Fruit fly (Drosophila melanogaster): ENCODE measurements around the gene CG4928.

The CG4928 gene

DNA sequence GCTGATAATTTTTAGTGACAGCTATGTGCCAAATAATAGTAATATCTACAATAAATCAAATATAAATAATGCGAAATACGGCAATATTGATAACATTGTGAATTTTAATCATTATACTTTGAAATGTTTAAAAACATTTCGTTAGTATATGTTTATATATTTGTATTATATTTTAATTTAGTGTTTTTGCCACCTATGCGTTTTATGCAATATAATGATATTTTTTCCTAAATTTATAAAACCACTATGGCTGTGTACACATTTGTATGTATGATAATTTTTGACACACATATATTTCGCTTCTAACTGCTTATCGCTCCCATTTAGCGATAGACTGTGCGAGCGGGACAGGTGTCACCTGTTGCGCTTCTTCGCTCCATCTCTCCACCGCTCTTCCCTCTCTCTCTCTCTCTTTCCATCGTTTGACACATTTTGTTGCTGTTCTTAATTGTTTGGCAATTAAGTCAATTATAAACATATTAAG, 31.1 kb downstream of the CG4928 start (continued):
- TF ChIP-seq CG16813 (GFP tag; IDR thresholded peaks at IDR 0.05; ENCODE audit: partially characterized antibody) (no peak), nerfin-1 (tag; optimal IDR thresholded peaks at IDR 0.05) (no peak), fd96Cb (tag; optimal IDR thresholded peaks at IDR 0.05) (peak; percentile 60), kah (GFP tag; optimal IDR thresholded peaks at IDR 0.05) (peak; percentile 80), Abd-B (GFP tag; optimal IDR thresholded peaks at IDR 0.05) (peak; percentile 47), NC2β (GFP tag; optimal IDR thresholded peaks at IDR 0.05) (no peak), dpn (GFP tag; optimal IDR thresholded peaks at IDR 0.05) (peak in 1 of 2 experiments; percentile 46), Spps (tag; optimal IDR thresholded peaks at IDR 0.05) (no peak), D19B (GFP tag; optimal IDR thresholded peaks at IDR 0.05) (peak; percentile 26), CG10431 (GFP tag; optimal IDR thresholded peaks at IDR 0.05) (no peak), hb (GFP tag; IDR thresholded peaks at IDR 0.05; ENCODE audit: partially characterized antibody) (no peak), CG13123 (GFP tag; optimal IDR thresholded peaks at IDR 0.05) (no peak), bbx (GFP tag; IDR thresholded peaks at IDR 0.05; ENCODE audit: partially characterized antibody) (no peak), psq (GFP tag; optimal IDR thresholded peaks at IDR 0.05) (no peak), CG12659 (GFP tag; optimal IDR thresholded peaks at IDR 0.05) (peak; percentile 71), da (GFP tag; optimal IDR thresholded peaks at IDR 0.05) (no peak), Hsf (GFP tag; optimal IDR thresholded peaks at IDR 0.05) (no peak), pb (GFP tag; optimal IDR thresholded peaks at IDR 0.05) (no peak), gro (GFP tag; optimal IDR thresholded peaks at IDR 0.05) (no peak), Nf-YA (GFP tag; IDR thresholded peaks at IDR 0.05) (no peak), Vsx1 (GFP tag; optimal IDR thresholded peaks at IDR 0.05) (peak; percentile 16), slou (GFP tag; optimal IDR thresholded peaks at IDR 0.05) (no peak), CG8089 (GFP tag; optimal IDR thresholded peaks at IDR 0.05) (no peak), repo (GFP tag; optimal IDR thresholded peaks at IDR 0.05) (no peak), CG7556 (GFP tag; optimal IDR thresholded peaks at IDR 0.05) (peak; percentile 78), tx (GFP tag; optimal IDR thresholded peaks at IDR 0.05) (no peak), Poxn (GFP tag; IDR thresholded peaks at IDR 0.05) (no peak), CG10366 (GFP tag; IDR thresholded peaks at IDR 0.05) (no peak; the same call in 1 of the 2 replicates), dimm (GFP tag; IDR thresholded peaks at IDR 0.05) (no peak), HLH3B (GFP tag; IDR thresholded peaks at IDR 0.05) (0 out of 2 replicates have a peak, but pooled peaks have one; percentile 24), CG17802 (tag; optimal IDR thresholded peaks at IDR 0.05) (no peak), pzg (GFP tag; optimal IDR thresholded peaks at IDR 0.05) (no peak), wor (GFP tag; IDR thresholded peaks at IDR 0.05) (no peak), NK7.1 (GFP tag; optimal IDR thresholded peaks at IDR 0.05) (no peak), esg (GFP tag; conservative IDR thresholded peaks at IDR 0.05) (peak; percentile 41; the same call in 1 of the 2 replicates), az2 (GFP tag; optimal IDR thresholded peaks at IDR 0.05) (peak; percentile 19), gsb (GFP tag; IDR thresholded peaks at IDR 0.05) (peak; percentile 47; the same call in 1 of the 2 replicates), CG10565 (GFP tag; optimal IDR thresholded peaks at IDR 0.05) (no peak), schlank (tag; optimal IDR thresholded peaks at IDR 0.05) (no peak), CG10979 (tag; optimal IDR thresholded peaks at IDR 0.05) (peak; percentile 30), Opbp (GFP tag; IDR thresholded peaks at IDR 0.05; ENCODE audit: partially characterized antibody) (no peak), Sox100B (GFP tag; optimal IDR thresholded peaks at IDR 0.05) (peak; percentile 63), pho (GFP tag; optimal IDR thresholded peaks at IDR 0.05) (no peak), seq (GFP tag; IDR thresholded peaks at IDR 0.05) (no peak), sc (optimal IDR thresholded peaks at IDR 0.05) (no peak), sc (GFP tag; optimal IDR thresholded peaks at IDR 0.05) (no peak), Kr (GFP tag; optimal IDR thresholded peaks at IDR 0.05) (no peak), vnd (GFP tag; IDR thresholded peaks at IDR 0.05; ENCODE audit: partially characterized antibody) (no peak), lab (GFP tag; optimal IDR thresholded peaks at IDR 0.05) (peak; percentile 83), Mrtf (GFP tag; IDR thresholded peaks at IDR 0.05) (no peak), CG14050 (GFP tag; IDR thresholded peaks at IDR 0.05) (no peak)
